Worm (Caenorhabditis elegans): Measurements from ENCODE around the gene F56B3.4.

The F56B3.4 gene

ce11 chrIV:831796-832486, 37.9 kb upstream of the F56B3.4 start, which contains the start of the genes madf-1 and Y55F3BR.10:
Gene madf-1, minus strand, starts transcription at chrIV:831896.
Gene Y55F3BR.10, plus strand, starts transcription at chrIV:832436.
- TF ChIP-seq athp-1 (tag; optimal IDR thresholded peaks at IDR 0.05) (no peak), ceh-79 (tag; optimal IDR thresholded peaks at IDR 0.05) (no peak), hmg-20 (GFP tag; IDR thresholded peaks at IDR 0.05) (no peak), unc-62 (GFP tag; optimal IDR thresholded peaks at IDR 0.05) (no peak), lir-1 (GFP tag; conservative IDR thresholded peaks at IDR 0.05) (no peak)

- TF ChIP-seq lsy-27 (tag; optimal IDR thresholded peaks at IDR 0.05; ENCODE audit: borderline replicate concordance, insufficient read depth): no peak
- TF ChIP-seq efl-1 (GFP tag; optimal IDR thresholded peaks at IDR 0.05): peak; percentile 57
- peak; percentile 58 for TF ChIP-seq madf-6 (GFP tag; IDR thresholded peaks at IDR 0.05)
Measured at ce11 chrIV:830262-830960, 36.3 kb upstream of the F56B3.4 start.

- peak; percentile 82 for TF ChIP-seq F33H1.4 (GFP tag; IDR thresholded peaks at IDR 0.05)
- peak; percentile 56 for TF ChIP-seq lin-54 (GFP tag; optimal IDR thresholded peaks at IDR 0.05)
- peak; percentile 77 for TF ChIP-seq xnd-1 (tag; optimal IDR thresholded peaks at IDR 0.05)
- no peak for TF ChIP-seq hrde-1 (tag; optimal IDR thresholded peaks at IDR 0.05; ENCODE audit: borderline replicate concordance)
- TF ChIP-seq madf-6 (GFP tag; IDR thresholded peaks at IDR 0.05): peak; percentile 72
- 0 out of 2 replicates have a peak, but pooled peaks have one; percentile 40 for TF ChIP-seq D2030.7 (GFP tag; IDR thresholded peaks at IDR 0.05)
- TF ChIP-seq lsy-27 (tag; optimal IDR thresholded peaks at IDR 0.05; ENCODE audit: borderline replicate concordance, insufficient read depth): no peak
- peak; percentile 83 for TF ChIP-seq lsl-1 (GFP tag; optimal IDR thresholded peaks at IDR 0.05)
- TF ChIP-seq zfh-2 (GFP tag; conservative IDR thresholded peaks at IDR 0.05): no peak
- no peak for TF ChIP-seq zim-3 (tag; optimal IDR thresholded peaks at IDR 0.05)
- no peak for TF ChIP-seq gei-17 (GFP tag; optimal IDR thresholded peaks at IDR 0.05)
- no peak for TF ChIP-seq mcd-1 (GFP tag; IDR thresholded peaks at IDR 0.05)
- peak; percentile 49 for TF ChIP-seq madf-8 (GFP tag; conservative IDR thresholded peaks at IDR 0.05)
Measured at ce11 chrIV:829691-830090, 35.6 kb upstream of the F56B3.4 start.

ce11 chrIV:829107-829506, 35.0 kb upstream of the F56B3.4 start:
- no peak for TF ChIP-seq madf-10 (tag; optimal IDR thresholded peaks at IDR 0.05)
- TF ChIP-seq bed-2 (GFP tag; IDR thresholded peaks at IDR 0.05): no peak

- TF ChIP-seq ceh-79 (tag; optimal IDR thresholded peaks at IDR 0.05): no peak
- TF ChIP-seq cebp-1 (GFP tag; IDR thresholded peaks at IDR 0.05): no peak
- TF ChIP-seq cebp-1 (tag; optimal IDR thresholded peaks at IDR 0.05): peak; percentile 39
- TF ChIP-seq ztf-26 (tag; optimal IDR thresholded peaks at IDR 0.05): no peak
- peak; percentile 80 for TF ChIP-seq hmg-1.2 (GFP tag; IDR thresholded peaks at IDR 0.05)
- TF ChIP-seq efl-1 (GFP tag; optimal IDR thresholded peaks at IDR 0.05): no peak
- peak; percentile 58 for TF ChIP-seq mcd-1 (GFP tag; IDR thresholded peaks at IDR 0.05)
- no peak for TF ChIP-seq ceh-58 (GFP tag; IDR thresholded peaks at IDR 0.05)
- no peak for TF ChIP-seq snpc-4 (GFP tag; optimal IDR thresholded peaks at IDR 0.05)
- peak in 1 of 4 experiments; percentile 17 for TF ChIP-seq snpc-4 (tag; optimal IDR thresholded peaks at IDR 0.05)
- peak; percentile 7 for TF ChIP-seq somi-1 (GFP tag; optimal IDR thresholded peaks at IDR 0.05)
- TF ChIP-seq hsf-1 (GFP tag; IDR thresholded peaks at IDR 0.05): no peak
- peak in 1 of 3 experiments; percentile 35 for TF ChIP-seq lin-35 (GFP tag; optimal IDR thresholded peaks at IDR 0.05)
Measured at ce11 chrIV:828427-828826, 34.4 kb upstream of the F56B3.4 start.
